Fruit fly (Drosophila melanogaster): ENCODE results near the gene sty.
A peak's percentile ranks its signal among the peaks of the same experiment; 100 is the strongest.

The sty gene

dm6 chr3L:3393951-3394834, 30.5 kb downstream of the sty start (continued):
- TF ChIP-seq emc (GFP tag; optimal IDR thresholded peaks at IDR 0.05) = no peak
- TF ChIP-seq CG15696 (tag; optimal IDR thresholded peaks at IDR 0.05) = no peak
- no peak for TF ChIP-seq trh (GFP tag; optimal IDR thresholded peaks at IDR 0.05)
- peak; percentile 17 for TF ChIP-seq HmgZ (tag; optimal IDR thresholded peaks at IDR 0.05)
- TF ChIP-seq CG2129 (GFP tag; IDR thresholded peaks at IDR 0.05; ENCODE audit: partially characterized antibody) = no peak
- TF ChIP-seq slp2 (GFP tag; optimal IDR thresholded peaks at IDR 0.05) = no peak
- peak; percentile 44; the same call in 1 of the 2 replicates for TF ChIP-seq Lim3 (GFP tag; IDR thresholded peaks at IDR 0.05)
- TF ChIP-seq CG12769 (tag; optimal IDR thresholded peaks at IDR 0.05) = no peak
- no peak for TF ChIP-seq CG17186 (GFP tag; optimal IDR thresholded peaks at IDR 0.05)
- TF ChIP-seq CG14965 (GFP tag; optimal IDR thresholded peaks at IDR 0.05; ENCODE audit: borderline replicate concordance) = no peak
- TF ChIP-seq CG11085 (GFP tag; IDR thresholded peaks at IDR 0.05) = peak; percentile 5; the same call in 1 of the 2 replicates
- TF ChIP-seq lola (GFP tag; optimal IDR thresholded peaks at IDR 0.05) = peak in 1 of 3 experiments; percentile 96
- peak; percentile 93 for TF ChIP-seq CG2712 (tag; optimal IDR thresholded peaks at IDR 0.05)
- no peak for TF ChIP-seq ash1 (GFP tag; optimal IDR thresholded peaks at IDR 0.05)
- TF ChIP-seq sens (GFP tag) = no peak
- no peak for TF ChIP-seq org-1 (GFP tag; optimal IDR thresholded peaks at IDR 0.05)
- TF ChIP-seq CG6175 (GFP tag; IDR thresholded peaks at IDR 0.05) = peak; percentile 5; the same call in 1 of the 3 replicates
- TF ChIP-seq dpn (GFP tag; optimal IDR thresholded peaks at IDR 0.05) = no peak
- TF ChIP-seq Fer1 (GFP tag; optimal IDR thresholded peaks at IDR 0.05) = peak; percentile 16
- peak; percentile 94 for TF ChIP-seq CG15601 (tag; optimal IDR thresholded peaks at IDR 0.05)
- TF ChIP-seq CG9932 (GFP tag; IDR thresholded peaks at IDR 0.05) = no peak
- peak; percentile 63; the same call in 2 of the 3 replicates for TF ChIP-seq CG3726 (GFP tag; IDR thresholded peaks at IDR 0.05)
- no peak for TF ChIP-seq Dip3 (GFP tag; optimal IDR thresholded peaks at IDR 0.05)
- TF ChIP-seq corto (GFP tag; optimal IDR thresholded peaks at IDR 0.05) = no peak
- TF ChIP-seq vfl (GFP tag; optimal IDR thresholded peaks at IDR 0.05) = no peak
- no peak for TF ChIP-seq pnt (GFP tag; optimal IDR thresholded peaks at IDR 0.05)
- no peak for TF ChIP-seq CG13775 (GFP tag; optimal IDR thresholded peaks at IDR 0.05)
- peak; percentile 66; the same call in 2 of the 3 replicates for TF ChIP-seq dysf (GFP tag; IDR thresholded peaks at IDR 0.05)
- peak; percentile 86 for TF ChIP-seq CG7839 (tag; optimal IDR thresholded peaks at IDR 0.05)
- TF ChIP-seq sim (GFP tag; IDR thresholded peaks at IDR 0.05) = peak; percentile 87
- TF ChIP-seq sna (GFP tag; IDR thresholded peaks at IDR 0.05; ENCODE audit: partially characterized antibody) = no peak
- no peak for TF ChIP-seq CG2875 (GFP tag; optimal IDR thresholded peaks at IDR 0.05)
- TF ChIP-seq CG17359 (tag; optimal IDR thresholded peaks at IDR 0.05) = peak; percentile 83
- no peak for TF ChIP-seq CG4820 (GFP tag; optimal IDR thresholded peaks at IDR 0.05)
- peak in 1 of 3 experiments; percentile 97 for TF ChIP-seq Stat92E (GFP tag; optimal IDR thresholded peaks at IDR 0.05)
- TF ChIP-seq Hand (GFP tag; optimal IDR thresholded peaks at IDR 0.05) = no peak
- peak; percentile 92 for TF ChIP-seq vvl (GFP tag; IDR thresholded peaks at IDR 0.05)
- TF ChIP-seq bsh (GFP tag; optimal IDR thresholded peaks at IDR 0.05) = peak in 1 of 2 experiments; percentile 96
- no peak for TF ChIP-seq CG15479 (GFP tag; optimal IDR thresholded peaks at IDR 0.05)
- peak; percentile 55; the same call in 2 of the 3 replicates for TF ChIP-seq CG2889 (GFP tag; IDR thresholded peaks at IDR 0.05)
- no peak for TF ChIP-seq tio (GFP tag; optimal IDR thresholded peaks at IDR 0.05)
- TF ChIP-seq CG12659 (GFP tag; optimal IDR thresholded peaks at IDR 0.05) = peak; percentile 72
- TF ChIP-seq lov (optimal IDR thresholded peaks at IDR 0.05) = no peak
- peak; percentile 92 for TF ChIP-seq lov (GFP tag; IDR thresholded peaks at IDR 0.05)
- no peak for TF ChIP-seq CG16863 (GFP tag; optimal IDR thresholded peaks at IDR 0.05)
- TF ChIP-seq hth (optimal IDR thresholded peaks at IDR 0.05) = no peak
- peak; percentile 90 for TF ChIP-seq sisA (GFP tag; IDR thresholded peaks at IDR 0.05)
- no peak for TF ChIP-seq CG4617 (GFP tag; optimal IDR thresholded peaks at IDR 0.05; ENCODE audit: borderline replicate concordance)
